Worm (Caenorhabditis elegans) whole organism, young adult: ENCODE results near the gene F36A4.3.

Experiments used
- B0035.1 ChIP-seq: sonication (generic microtip); optimal IDR thresholded peaks from 2 replicates; lab custom pipeline; 2016; ENCODE audit warnings: missing genetic modification characterization, mild to moderate bottlenecking, missing compliant biosample characterization, missing genotype, missing genetic modification reagents
- B0261.1 ChIP-seq: sonication (generic microtip); optimal IDR thresholded peaks from 2 replicates; lab custom pipeline; 2016; ENCODE audit warnings: mild to moderate bottlenecking, missing genetic modification characterization, moderate library complexity, missing compliant biosample characterization
- D2030.7 ChIP-seq: fragments of 200-800 bp; sonication (Bioruptor generic); IDR thresholded peaks from 2 replicates; pipeline ENCODE4 v1.3.6; 2022; ENCODE audit warnings: missing genetic modification reagents, missing genetic modification characterization, missing compliant biosample characterization
- Y95B8A.8 ChIP-seq: fragments of 200-800 bp; sonication (Bioruptor generic); IDR thresholded peaks from 2 replicates; pipeline ENCODE4 v1.3.6; 2022; ENCODE audit warnings: missing genetic modification reagents, missing genetic modification characterization, missing compliant biosample characterization
- bed-1 ChIP-seq: fragments of 200-800 bp; sonication (Bioruptor generic); IDR thresholded peaks from 2 replicates; pipeline ENCODE4 v1.3.6; 2022; ENCODE audit warnings: missing genetic modification reagents, missing genetic modification characterization, missing compliant biosample characterization
- cebp-1 ChIP-seq, 2 experiments: fragments of 200-800 bp in 1 of 2; sonication (Bioruptor generic) in 1 of 2; sonication (generic microtip) in 1 of 2; IDR thresholded peaks in 1 of 2; optimal IDR thresholded peaks in 1 of 2; 2 replicates each; pipeline versions ENCODE4 v1.3.6 to Lab custom; 2017 to 2022; ENCODE audit warnings: missing compliant biosample characterization in 2 of 2, missing genetic modification characterization in 2 of 2, mild to moderate bottlenecking in 1 of 2, missing genetic modification reagents in 1 of 2, moderate library complexity in 1 of 2
- die-1 ChIP-seq: sonication (generic microtip); optimal IDR thresholded peaks from 2 replicates; lab custom pipeline; 2016; ENCODE audit warnings: missing genotype, mild to moderate bottlenecking, missing genetic modification characterization, missing compliant biosample characterization
- egl-18 ChIP-seq: fragments of 200-800 bp; sonication (Bioruptor generic); IDR thresholded peaks from 2 replicates; pipeline ENCODE4 v1.3.6; 2022; ENCODE audit warnings: missing genetic modification reagents, missing genetic modification characterization, missing compliant biosample characterization
- ekl-4 ChIP-seq: fragments of 200-800 bp; sonication (Bioruptor generic); IDR thresholded peaks from 2 replicates; pipeline ENCODE4 v1.3.6; 2022; ENCODE audit warnings: missing genetic modification reagents, missing genetic modification characterization, missing compliant biosample characterization
- hsf-1 ChIP-seq: fragments of 200-800 bp; sonication (Bioruptor generic); IDR thresholded peaks from 2 replicates; pipeline ENCODE4 v1.3.6; 2022; ENCODE audit warnings: missing genetic modification reagents, missing genetic modification characterization, missing compliant biosample characterization
- lsl-1 ChIP-seq: fragments of 200-800 bp; sonication (Bioruptor generic); optimal IDR thresholded peaks from 2 replicates; lab custom pipeline; 2018; ENCODE audit warnings: mild to moderate bottlenecking, missing genetic modification characterization, moderate library complexity, missing compliant biosample characterization
- madf-8 ChIP-seq: fragments of 200-800 bp; sonication (Bioruptor generic); conservative IDR thresholded peaks from 2 replicates; pipeline ENCODE4 v1.3.6; 2022; ENCODE audit warnings: missing genetic modification reagents, missing genetic modification characterization, missing compliant biosample characterization
- nfya-2 ChIP-seq: fragments of 200-800 bp; sonication (Bioruptor generic); IDR thresholded peaks from 2 replicates; pipeline ENCODE4 v1.3.6; 2022; ENCODE audit warnings: missing genetic modification reagents, missing genetic modification characterization, missing compliant biosample characterization
- nfyb-1 ChIP-seq: fragments of 200-800 bp; sonication (Bioruptor generic); IDR thresholded peaks from 2 replicates; pipeline ENCODE4 v1.3.6; 2022; ENCODE audit warnings: missing genetic modification reagents, missing genetic modification characterization, missing compliant biosample characterization
- nhr-27 ChIP-seq: fragments of 200-800 bp; sonication (Bioruptor generic); optimal IDR thresholded peaks from 2 replicates; lab custom pipeline; 2018; ENCODE audit warnings: mild to moderate bottlenecking, missing genetic modification characterization, moderate library complexity, missing compliant biosample characterization
- pbrm-1 ChIP-seq: fragments of 200-800 bp; sonication (Bioruptor generic); IDR thresholded peaks from 2 replicates; pipeline ENCODE4 v1.3.6; 2022; ENCODE audit warnings: missing genetic modification reagents, missing genetic modification characterization, missing compliant biosample characterization
- rcor-1 ChIP-seq: fragments of 200-800 bp; sonication (Bioruptor generic); IDR thresholded peaks from 2 replicates; pipeline ENCODE4 v1.3.6; 2022; ENCODE audit warnings: missing genetic modification reagents, missing genetic modification characterization, missing compliant biosample characterization
- snpc-3.4 ChIP-seq: sonication (generic microtip); optimal IDR thresholded peaks from 2 replicates; lab custom pipeline; 2017; ENCODE audit warnings: missing genetic modification characterization, mild to moderate bottlenecking, missing compliant biosample characterization, antibody characterized with exemption, moderate library complexity, missing genotype, missing genetic modification reagents
- tlf-1 ChIP-seq: fragments of 200-800 bp; sonication (Bioruptor generic); optimal IDR thresholded peaks from 2 replicates; lab custom pipeline; 2018; ENCODE audit warnings: mild to moderate bottlenecking, missing genetic modification characterization, missing compliant biosample characterization
- zim-3 ChIP-seq: sonication (generic microtip); optimal IDR thresholded peaks from 2 replicates; lab custom pipeline; 2017; ENCODE audit warnings: mild to moderate bottlenecking, missing genetic modification characterization, moderate library complexity, missing compliant biosample characterization
- ztf-26 ChIP-seq: sonication (generic microtip); optimal IDR thresholded peaks from 2 replicates; lab custom pipeline; 2017; ENCODE audit warnings: missing genetic modification characterization, missing compliant biosample characterization
- ztf-6 ChIP-seq: fragments of 200-800 bp; sonication (Bioruptor generic); IDR thresholded peaks from 2 replicates; pipeline ENCODE4 v1.3.6; 2022; ENCODE audit warnings: missing genetic modification reagents, missing genetic modification characterization, missing compliant biosample characterization

The F36A4.3 gene

ce11 chrIV:4316813-4317408 lies 47.5 kb downstream of the F36A4.3 start, which contains the start of gene Y24D9B.1 (continued):
- TF ChIP-seq B0261.1 = no peak
- no peak for TF ChIP-seq madf-8 (GFP tag; lab: Robert Waterston, UW)
- TF ChIP-seq zim-3 = no peak
- TF ChIP-seq ekl-4 (GFP tag; lab: Robert Waterston, UW) = peak; percentile 47; the same call in 1 of the 2 replicates
- TF ChIP-seq Y95B8A.8 (GFP tag; lab: Robert Waterston, UW) = 0 out of 2 replicates have a peak, but pooled peaks have one; percentile 34
- peak; percentile 8 for TF ChIP-seq snpc-3.4 (tag; lab: Kevin White, UChicago)
- no peak for TF ChIP-seq ztf-26
- no peak for TF ChIP-seq B0035.1 (tag; lab: Kevin White, UChicago)
- no peak for TF ChIP-seq die-1

- TF ChIP-seq cebp-1 (GFP tag; IDR thresholded peaks at IDR 0.05; lab: Robert Waterston, UW) (peak; percentile 75), cebp-1 (tag; optimal IDR thresholded peaks at IDR 0.05; lab: Kevin White, UChicago) (peak; percentile 79), ztf-6 (GFP tag; lab: Robert Waterston, UW) (no peak)
Measured at ce11 chrIV:4317638-4318037, 48.2 kb downstream of the F36A4.3 start.

- TF ChIP-seq cebp-1 (GFP tag; IDR thresholded peaks at IDR 0.05; lab: Robert Waterston, UW) = peak; percentile 77
- TF ChIP-seq cebp-1 (tag; optimal IDR thresholded peaks at IDR 0.05; lab: Kevin White, UChicago) = peak; percentile 95
- TF ChIP-seq nfyb-1 (GFP tag; lab: Robert Waterston, UW) = no peak
Measured at ce11 chrIV:4318056-4318455, 48.6 kb downstream of the F36A4.3 start.

- TF ChIP-seq lsl-1 = no peak
- no peak for TF ChIP-seq bed-1 (GFP tag; lab: Robert Waterston, UW)
- no peak for TF ChIP-seq hsf-1 (GFP tag; lab: Robert Waterston, UW)
- no peak for TF ChIP-seq nhr-27
- TF ChIP-seq D2030.7 (GFP tag; lab: Robert Waterston, UW) = no peak
- no peak for TF ChIP-seq rcor-1
- TF ChIP-seq tlf-1 (GFP tag; lab: Kevin White, UChicago) = no peak
- TF ChIP-seq egl-18 (GFP tag; lab: Robert Waterston, UW) = no peak
- no peak for TF ChIP-seq pbrm-1
- TF ChIP-seq nfya-2 = no peak
Measured at ce11 chrIV:4319473-4319872, 50.1 kb downstream of the F36A4.3 start.
